Worm (Caenorhabditis elegans) whole organism, young adult: ENCODE measurements around the gene btb-11.
"Not testable (repeated sequence)": the region's sequence is repeated elsewhere in the genome, so short reads cannot be mapped to it uniquely, and the experiment has no call there.

Experiments
- B0261.1 ChIP-seq: sonication (generic microtip); optimal IDR thresholded peaks from 2 replicates; lab custom pipeline; 2016; ENCODE audit warnings: mild to moderate bottlenecking, missing genetic modification characterization, moderate library complexity, missing compliant biosample characterization
- C17E4.6 ChIP-seq: fragments of 200-800 bp; sonication (Bioruptor generic); IDR thresholded peaks from 2 replicates; pipeline ENCODE4 v1.3.6; 2022; ENCODE audit warnings: missing genetic modification reagents, missing genetic modification characterization, missing compliant biosample characterization
- F10E7.11 ChIP-seq: sonication (generic microtip); optimal IDR thresholded peaks from 2 replicates; lab custom pipeline; 2017; ENCODE audit warnings: mild to moderate bottlenecking, missing genetic modification characterization, moderate library complexity, missing compliant biosample characterization
- T07F8.4 ChIP-seq: sonication (generic microtip); optimal IDR thresholded peaks from 2 replicates; lab custom pipeline; 2016; ENCODE audit warnings: mild to moderate bottlenecking, missing genetic modification characterization, moderate library complexity, missing compliant biosample characterization
- akir-1 ChIP-seq: fragments of 200-800 bp; sonication (Bioruptor generic); optimal IDR thresholded peaks from 2 replicates; lab custom pipeline; 2018; ENCODE audit warnings: mild to moderate bottlenecking, missing genetic modification characterization, moderate library complexity, missing compliant biosample characterization
- atf-7 ChIP-seq: sonication (generic microtip); optimal IDR thresholded peaks from 2 replicates; lab custom pipeline; 2017; ENCODE audit warnings: mild to moderate bottlenecking, missing genetic modification characterization, missing compliant biosample characterization
- attf-6 ChIP-seq: fragments of 200-800 bp; sonication (Bioruptor generic); IDR thresholded peaks from 2 replicates; pipeline ENCODE4 v1.3.6; 2022; ENCODE audit warnings: missing genetic modification reagents, missing genetic modification characterization, missing compliant biosample characterization
- ceh-27 ChIP-seq: fragments of 200-800 bp; sonication (Bioruptor generic); optimal IDR thresholded peaks from 2 replicates; lab custom pipeline; 2018; ENCODE audit warnings: mild to moderate bottlenecking, missing genetic modification characterization, moderate library complexity, missing compliant biosample characterization
- ceh-40 ChIP-seq: fragments of 200-800 bp; sonication (Bioruptor generic); IDR thresholded peaks from 2 replicates; pipeline ENCODE4 v1.3.6; 2022; ENCODE audit warnings: missing genetic modification characterization, missing compliant biosample characterization
- ceh-91 ChIP-seq: fragments of 200-800 bp; sonication (Bioruptor generic); IDR thresholded peaks from 2 replicates; pipeline ENCODE4 v1.3.6; 2022; ENCODE audit warnings: missing genetic modification reagents, missing genetic modification characterization, missing compliant biosample characterization
- dpl-1 ChIP-seq: fragments of 150-350 bp; optimal IDR thresholded peaks from 2 replicates; lab custom pipeline; 2014; ENCODE audit warnings: missing biosample characterization, missing genetic modification reagents, missing genetic modification characterization
- egl-18 ChIP-seq: fragments of 200-800 bp; sonication (Bioruptor generic); IDR thresholded peaks from 2 replicates; pipeline ENCODE4 v1.3.6; 2022; ENCODE audit warnings: missing genetic modification reagents, missing genetic modification characterization, missing compliant biosample characterization
- ekl-4 ChIP-seq: fragments of 200-800 bp; sonication (Bioruptor generic); IDR thresholded peaks from 2 replicates; pipeline ENCODE4 v1.3.6; 2022; ENCODE audit warnings: missing genetic modification reagents, missing genetic modification characterization, missing compliant biosample characterization
- hmg-1.2 ChIP-seq: fragments of 200-800 bp; sonication (Bioruptor generic); IDR thresholded peaks from 2 replicates; pipeline ENCODE4 v1.3.6; 2022; ENCODE audit warnings: missing genetic modification reagents, missing genetic modification characterization, missing compliant biosample characterization
- hmg-20 ChIP-seq: fragments of 200-800 bp; sonication (Bioruptor generic); IDR thresholded peaks from 2 replicates; pipeline ENCODE4 v1.3.6; 2022; ENCODE audit warnings: missing genetic modification reagents, missing genetic modification characterization, missing compliant biosample characterization
- lag-1 ChIP-seq: fragments of 200-800 bp; sonication (Bioruptor generic); IDR thresholded peaks from 2 replicates; pipeline ENCODE4 v1.3.6; 2022; ENCODE audit warnings: missing genetic modification reagents, missing genetic modification characterization, missing compliant biosample characterization
- lsy-27 ChIP-seq: sonication (generic microtip); optimal IDR thresholded peaks from 2 replicates; lab custom pipeline; 2017; ENCODE audit warnings: missing genetic modification characterization, mild to moderate bottlenecking, missing compliant biosample characterization, antibody characterized with exemption, missing genotype, borderline replicate concordance; ENCODE audit not compliant: insufficient read depth
- madf-6 ChIP-seq: fragments of 200-800 bp; sonication (Bioruptor generic); IDR thresholded peaks from 2 replicates; pipeline ENCODE4 v1.3.6; 2022; ENCODE audit warnings: missing genetic modification reagents, missing genetic modification characterization, missing compliant biosample characterization
- mcd-1 ChIP-seq: fragments of 200-800 bp; sonication (Bioruptor generic); IDR thresholded peaks from 2 replicates; pipeline ENCODE4 v1.3.6; 2022; ENCODE audit warnings: missing genetic modification reagents, missing genetic modification characterization, missing compliant biosample characterization
- nfya-2 ChIP-seq: fragments of 200-800 bp; sonication (Bioruptor generic); IDR thresholded peaks from 2 replicates; pipeline ENCODE4 v1.3.6; 2022; ENCODE audit warnings: missing genetic modification reagents, missing genetic modification characterization, missing compliant biosample characterization
- nhr-80 ChIP-seq: sonication (generic microtip); optimal IDR thresholded peaks from 2 replicates; lab custom pipeline; 2016; ENCODE audit warnings: missing genetic modification characterization, missing compliant biosample characterization
- nhr-90 ChIP-seq: sonication (generic microtip); optimal IDR thresholded peaks from 2 replicates; lab custom pipeline; 2016; ENCODE audit warnings: missing genotype, mild to moderate bottlenecking, missing genetic modification characterization, missing compliant biosample characterization
- rcor-1 ChIP-seq: fragments of 200-800 bp; sonication (Bioruptor generic); IDR thresholded peaks from 2 replicates; pipeline ENCODE4 v1.3.6; 2022; ENCODE audit warnings: missing genetic modification reagents, missing genetic modification characterization, missing compliant biosample characterization
- sea-2 ChIP-seq: fragments of 200-800 bp; sonication (Bioruptor generic); IDR thresholded peaks from 2 replicates; pipeline ENCODE4 v1.3.6; 2022; ENCODE audit warnings: missing genetic modification characterization, missing compliant biosample characterization
- snpc-1.3 ChIP-seq: sonication (generic microtip); optimal IDR thresholded peaks from 2 replicates; lab custom pipeline; 2017; ENCODE audit warnings: missing genetic modification characterization, mild to moderate bottlenecking, missing compliant biosample characterization, antibody characterized with exemption, moderate library complexity, missing genotype, missing genetic modification reagents; ENCODE audit not compliant: insufficient read depth
- tbp1 ChIP-seq: fragments of 200-800 bp; sonication (Bioruptor generic); optimal IDR thresholded peaks from 2 replicates; lab custom pipeline; 2018; ENCODE audit warnings: mild to moderate bottlenecking, missing genetic modification characterization, missing compliant biosample characterization
- unc-130 ChIP-seq: sonication (generic microtip); optimal IDR thresholded peaks from 2 replicates; lab custom pipeline; 2016; ENCODE audit warnings: missing genetic modification reagents, missing genetic modification characterization, missing compliant biosample characterization
- unc-62 ChIP-seq: fragments of 150-350 bp; optimal IDR thresholded peaks from 2 replicates; lab custom pipeline; 2014; ENCODE audit warnings: missing biosample characterization, missing genetic modification reagents, missing genetic modification characterization
- ztf-28 ChIP-seq: fragments of 200-800 bp; sonication (Bioruptor generic); IDR thresholded peaks from 2 replicates; pipeline ENCODE4 v1.3.6; 2022; ENCODE audit warnings: missing genetic modification reagents, missing genetic modification characterization, missing compliant biosample characterization
- ztf-3 ChIP-seq: fragments of 200-800 bp; sonication (Bioruptor generic); optimal IDR thresholded peaks from 2 replicates; lab custom pipeline; 2018; ENCODE audit warnings: mild to moderate bottlenecking, missing genetic modification characterization, missing compliant biosample characterization

Gene btb-11

DNA sequence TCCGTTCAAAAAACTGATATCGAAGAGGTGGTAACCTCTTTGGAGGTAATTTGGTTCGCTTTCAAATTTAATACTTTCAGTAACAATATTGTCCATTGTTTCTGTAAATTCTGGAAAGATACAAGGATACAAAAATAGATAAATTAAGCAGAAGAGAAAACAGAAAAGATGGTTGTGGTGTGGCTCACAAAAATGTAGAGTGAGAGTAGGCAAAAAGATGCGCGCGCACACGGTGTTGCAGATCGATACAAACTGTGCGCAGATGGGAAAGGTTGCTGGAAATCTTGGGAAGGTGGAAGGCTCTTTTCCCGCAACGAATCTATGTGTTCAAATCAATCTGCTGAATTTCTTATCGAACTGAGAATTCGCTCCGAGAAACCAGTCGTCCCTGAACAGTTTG lies at the start of gene btb-11:
Gene btb-11 (minus strand): TSS at position 101 of the 400 bp plus-strand sequence.
- not testable (repeated sequence) for TF ChIP-seq snpc-1.3 (tag; lab: Kevin White, UChicago); dpl-1 (GFP tag; lab: Kevin White, UChicago); B0261.1

DNA sequence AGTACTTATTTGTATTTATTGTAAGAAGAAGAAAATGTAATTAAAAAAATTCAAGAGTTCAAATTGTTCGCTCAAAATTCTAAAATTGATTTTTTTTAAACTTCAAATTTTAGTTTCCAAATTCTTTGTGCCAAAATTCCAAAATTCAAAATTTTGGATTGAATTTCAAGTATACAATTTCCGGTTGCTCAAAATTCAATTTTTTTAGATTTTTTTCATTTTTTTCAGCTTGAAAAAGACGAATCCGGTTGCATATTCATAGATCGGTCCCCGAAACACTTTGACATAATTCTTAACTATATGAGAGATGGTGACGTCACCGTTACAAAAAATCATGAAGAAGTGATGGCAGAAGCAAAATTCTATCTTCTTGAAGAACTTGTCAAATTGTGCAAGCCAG lies 47.5 kb upstream of the btb-11 start, which contains the start of gene K02E7.4:
Gene K02E7.4 (plus strand): TSS at position 301 of the 400 bp plus-strand sequence.
- TF ChIP-seq tbp1 (GFP tag; lab: Kevin White, UChicago) (no peak), madf-6 (no peak), hmg-20 (GFP tag; lab: Robert Waterston, UW) (no peak), ztf-3 (no peak)

ce11 chrII:1071432-1071831 lies 46.8 kb upstream of the btb-11 start:
- no peak for TF ChIP-seq lsy-27 (tag; lab: Kevin White, UChicago)

DNA sequence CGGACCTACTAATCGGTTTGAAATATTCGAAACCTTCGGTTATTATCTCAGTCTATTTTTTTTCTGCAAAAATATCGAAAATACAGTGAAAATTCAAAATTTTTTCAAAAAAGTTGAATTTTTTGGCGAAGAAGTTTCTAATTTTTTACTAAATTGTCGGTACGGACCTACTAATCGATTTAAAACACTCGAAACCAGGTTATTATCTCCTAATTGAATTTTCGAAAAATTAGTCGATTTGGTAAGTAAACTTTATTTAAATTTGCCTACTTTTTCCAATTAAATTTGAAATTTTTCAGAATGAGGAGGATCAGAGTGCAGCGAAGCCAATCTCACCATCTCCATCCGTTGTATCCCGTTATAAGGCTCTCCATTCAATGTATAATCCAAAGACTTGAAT lies 46.3 kb upstream of the btb-11 start, which contains the start of gene K02E7.12:
Gene K02E7.12 (plus strand): TSS at position 301 of the 400 bp plus-strand sequence.
- no peak for TF ChIP-seq nfya-2
- TF ChIP-seq egl-18 (GFP tag; lab: Robert Waterston, UW) = no peak
- no peak for TF ChIP-seq lag-1 (GFP tag; lab: Robert Waterston, UW)
- no peak for TF ChIP-seq unc-62 (GFP tag; lab: Kevin White, UChicago)
- no peak for TF ChIP-seq ztf-28 (GFP tag; lab: Robert Waterston, UW)
- no peak for TF ChIP-seq akir-1 (GFP tag; lab: Kevin White, UChicago)
- TF ChIP-seq attf-6 (GFP tag; lab: Robert Waterston, UW) = no peak
- no peak for TF ChIP-seq ceh-91 (GFP tag; lab: Robert Waterston, UW)
- TF ChIP-seq C17E4.6 (GFP tag; lab: Robert Waterston, UW) = no peak
- no peak for TF ChIP-seq T07F8.4 (tag; lab: Kevin White, UChicago)
- TF ChIP-seq mcd-1 (GFP tag; lab: Robert Waterston, UW) = no peak
- TF ChIP-seq atf-7 (tag; lab: Kevin White, UChicago) = no peak
- TF ChIP-seq rcor-1 (GFP tag; lab: Robert Waterston, UW) = no peak
- TF ChIP-seq ceh-40 (GFP tag; lab: Robert Waterston, UW) = no peak
- no peak for TF ChIP-seq nhr-90 (tag; lab: Kevin White, UChicago)
- TF ChIP-seq F10E7.11 (tag; lab: Kevin White, UChicago) = no peak
- TF ChIP-seq hmg-1.2 (GFP tag; lab: Robert Waterston, UW) = no peak
- TF ChIP-seq ceh-27 (GFP tag; lab: Kevin White, UChicago) = no peak

DNA sequence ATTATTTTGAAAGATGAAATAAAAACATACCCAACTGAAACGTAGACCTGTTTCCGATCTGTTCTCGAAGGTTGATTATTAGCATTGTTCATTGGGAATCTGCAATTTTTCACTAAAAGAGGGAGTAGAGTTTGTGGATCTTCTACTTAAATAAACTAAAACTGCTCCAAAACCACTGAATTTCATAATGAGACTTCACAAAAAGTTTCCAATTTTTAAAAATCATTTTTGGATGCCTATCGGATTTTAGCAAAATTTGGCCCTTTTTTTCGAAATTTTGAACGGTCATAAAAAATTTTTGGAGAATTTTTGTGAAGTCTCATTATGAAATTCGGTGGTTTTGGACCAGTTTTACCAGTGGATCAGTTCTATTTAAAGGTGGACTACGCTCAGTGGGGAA lies 42.3 kb upstream of the btb-11 start, which contains the start of gene K02E7.10:
Gene K02E7.10 (minus strand): TSS at position 101 of the 400 bp plus-strand sequence.
- TF ChIP-seq sea-2 (GFP tag; lab: Robert Waterston, UW) = no peak
- no peak for TF ChIP-seq ekl-4 (GFP tag; lab: Robert Waterston, UW)

DNA sequence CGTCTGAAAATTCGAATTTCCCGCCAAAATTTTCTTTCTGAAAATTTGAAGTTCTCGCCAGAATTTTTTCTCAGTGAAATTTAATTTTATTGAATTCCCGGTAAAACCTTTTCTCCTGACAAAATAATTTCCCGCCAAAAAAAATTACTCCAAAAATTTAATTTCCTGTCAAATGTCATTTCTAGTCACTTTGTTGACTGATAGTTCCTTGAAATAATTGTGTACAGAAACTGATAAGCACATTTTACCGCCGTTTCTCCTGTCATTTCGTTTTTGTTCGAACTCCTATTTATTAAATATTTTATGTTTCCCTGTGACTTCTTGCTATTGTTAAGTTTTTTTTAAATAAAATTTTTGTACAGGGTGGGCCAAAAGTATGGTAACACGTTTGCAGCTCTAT lies 39.3 kb upstream of the btb-11 start:
- TF ChIP-seq unc-130 (GFP tag; lab: Kevin White, UChicago) (no peak), nhr-80 (peak; percentile 54)
